Fruit fly (Drosophila melanogaster): ENCODE measurements around the gene Mi-2.

Mi-2 gene

dm6 chr3L:19928435-19929011 is 18.5 kb upstream of the Mi-2 start, which contains the start of the genes CG8004 and RhoGDI (continued):
- no peak; the same call in none of the 2 replicates for TF ChIP-seq sisA (GFP tag; IDR thresholded peaks at IDR 0.05)
- no peak for TF ChIP-seq CG2875 (GFP tag; optimal IDR thresholded peaks at IDR 0.05)
- TF ChIP-seq ap (GFP tag; IDR thresholded peaks at IDR 0.05) = no peak
- peak; percentile 75 for TF ChIP-seq tin (GFP tag; optimal IDR thresholded peaks at IDR 0.05)
- TF ChIP-seq ci (GFP tag; IDR thresholded peaks at IDR 0.05) = peak; percentile 67; the same call in 2 of the 3 replicates
- TF ChIP-seq CG11696 (GFP tag; IDR thresholded peaks at IDR 0.05) = no peak
- TF ChIP-seq CG4404 (GFP tag; IDR thresholded peaks at IDR 0.05) = no peak
- TF ChIP-seq pzg (GFP tag; optimal IDR thresholded peaks at IDR 0.05) = peak; percentile 84
- no peak for TF ChIP-seq cg (GFP tag; optimal IDR thresholded peaks at IDR 0.05)
- peak; percentile 27 for TF ChIP-seq CG8089 (GFP tag; optimal IDR thresholded peaks at IDR 0.05)
- TF ChIP-seq CG4730 (GFP tag; IDR thresholded peaks at IDR 0.05) = 0 out of 2 replicates have a peak, but pooled peaks have one; percentile 25
- peak; percentile 53 for TF ChIP-seq BEAF-32 (GFP tag; optimal IDR thresholded peaks at IDR 0.05)
- 0 out of 2 replicates have a peak, but pooled peaks have one; percentile 14 for TF ChIP-seq CG14667 (GFP tag; IDR thresholded peaks at IDR 0.05)
- TF ChIP-seq B-H1 (GFP tag; IDR thresholded peaks at IDR 0.05) = peak; percentile 23; the same call in 1 of the 3 replicates
- TF ChIP-seq mirr (GFP tag; optimal IDR thresholded peaks at IDR 0.05) = no peak
- TF ChIP-seq Mes4 (GFP tag; optimal IDR thresholded peaks at IDR 0.05) = peak; percentile 41
- TF ChIP-seq prd (optimal IDR thresholded peaks at IDR 0.05) = no peak
- peak; percentile 74 for TF ChIP-seq prd (GFP tag; IDR thresholded peaks at IDR 0.05)
- peak; percentile 52 for TF ChIP-seq CHES-1-like (GFP tag; optimal IDR thresholded peaks at IDR 0.05)
- 0 out of 2 replicates have a peak, but pooled peaks have one; percentile 40 for TF ChIP-seq Awh (GFP tag; IDR thresholded peaks at IDR 0.05)
- TF ChIP-seq CG10321 (GFP tag; IDR thresholded peaks at IDR 0.05) = no peak
- TF ChIP-seq Med (GFP tag) = peak; percentile 96
- TF ChIP-seq CG8924 (tag; optimal IDR thresholded peaks at IDR 0.05) = peak; percentile 86
- no peak for TF ChIP-seq CG8765 (GFP tag; IDR thresholded peaks at IDR 0.05)
- no peak for TF ChIP-seq seq (GFP tag; IDR thresholded peaks at IDR 0.05)
- peak; percentile 5 for TF ChIP-seq nom (GFP tag; optimal IDR thresholded peaks at IDR 0.05)
- 0 out of 2 replicates have a peak, but pooled peaks have one; percentile 32 for TF ChIP-seq CG32772 (GFP tag; IDR thresholded peaks at IDR 0.05)
- TF ChIP-seq Blimp-1 (GFP tag; optimal IDR thresholded peaks at IDR 0.05) = peak; percentile 60
- no peak for TF ChIP-seq pita (GFP tag; optimal IDR thresholded peaks at IDR 0.05)
- no peak for TF ChIP-seq CG33557 (GFP tag; optimal IDR thresholded peaks at IDR 0.05)
- TF ChIP-seq Lpt (GFP tag; optimal IDR thresholded peaks at IDR 0.05) = no peak
- TF ChIP-seq run (tag; optimal IDR thresholded peaks at IDR 0.05) = no peak
- peak; percentile 62 for TF ChIP-seq Ptx1 (GFP tag; IDR thresholded peaks at IDR 0.05)
- TF ChIP-seq CG18476 (GFP tag; optimal IDR thresholded peaks at IDR 0.05) = peak; percentile 74
- TF ChIP-seq Bdp1 (GFP tag; optimal IDR thresholded peaks at IDR 0.05) = peak; percentile 54
- TF ChIP-seq CG1832 (GFP tag; optimal IDR thresholded peaks at IDR 0.05) = no peak
- TF ChIP-seq jumu (GFP tag; optimal IDR thresholded peaks at IDR 0.05) = peak; percentile 66
- no peak for TF ChIP-seq slou (GFP tag; optimal IDR thresholded peaks at IDR 0.05)
- TF ChIP-seq CG5180 (GFP tag; optimal IDR thresholded peaks at IDR 0.05) = no peak
- no peak for TF ChIP-seq NC2α (GFP tag; optimal IDR thresholded peaks at IDR 0.05)
- TF ChIP-seq NC2β (GFP tag; optimal IDR thresholded peaks at IDR 0.05) = peak; percentile 67
- TF ChIP-seq stwl (tag; optimal IDR thresholded peaks at IDR 0.05) = peak; percentile 70
- TF ChIP-seq CG9932 (GFP tag; IDR thresholded peaks at IDR 0.05) = peak; percentile 82
- TF ChIP-seq ase (GFP tag; IDR thresholded peaks at IDR 0.05) = no peak
- peak; percentile 56; the same call in 1 of the 2 replicates for TF ChIP-seq CG6689 (GFP tag; IDR thresholded peaks at IDR 0.05)
- peak; percentile 53 for TF ChIP-seq fd96Cb (tag; optimal IDR thresholded peaks at IDR 0.05)
- no peak for TF ChIP-seq fru (optimal IDR thresholded peaks at IDR 0.05)
- TF ChIP-seq CG4360 (GFP tag; IDR thresholded peaks at IDR 0.05) = 0 out of 2 replicates have a peak, but pooled peaks have one; percentile 18
- no peak for TF ChIP-seq CG43689 (GFP tag; IDR thresholded peaks at IDR 0.05)
- no peak for TF ChIP-seq CG11560 (tag; IDR thresholded peaks at IDR 0.05)
- peak; percentile 86 for TF ChIP-seq lilli (GFP tag; optimal IDR thresholded peaks at IDR 0.05)

All from whole organism, embryonic.